Worm (Caenorhabditis elegans) whole organism, young adult: Measurements from ENCODE around the gene Y65A5A.2.

Source experiments
- B0336.3 ChIP-seq: fragments of 200-800 bp; sonication (Bioruptor generic); IDR thresholded peaks from 2 replicates; pipeline ENCODE4 v1.3.6; 2022; ENCODE audit warnings: missing genetic modification characterization, missing compliant biosample characterization
- F22D6.2 ChIP-seq: sonication (generic microtip); optimal IDR thresholded peaks from 2 replicates; lab custom pipeline; 2016; ENCODE audit warnings: mild to moderate bottlenecking, missing genetic modification characterization, missing compliant biosample characterization
- F37B4.10 ChIP-seq: fragments of 200-800 bp; sonication (Bioruptor generic); IDR thresholded peaks from 2 replicates; pipeline ENCODE4 v1.3.6; 2022; ENCODE audit warnings: missing genetic modification characterization, missing compliant biosample characterization
- F39B2.1 ChIP-seq: fragments of 200-800 bp; sonication (Bioruptor generic); IDR thresholded peaks from 2 replicates; pipeline ENCODE4 v1.3.6; 2022; ENCODE audit warnings: missing genetic modification reagents, missing genetic modification characterization, missing compliant biosample characterization
- F49E8.2 ChIP-seq: sonication (generic microtip); optimal IDR thresholded peaks from 3 replicates; lab custom pipeline; 2017; ENCODE audit warnings: missing genetic modification characterization, mild to moderate bottlenecking, missing compliant biosample characterization, antibody characterized with exemption, moderate library complexity; ENCODE audit not compliant: insufficient read depth
- F52B5.7 ChIP-seq: sonication (generic microtip); optimal IDR thresholded peaks from 2 replicates; lab custom pipeline; 2016; ENCODE audit warnings: mild to moderate bottlenecking, missing genetic modification characterization, missing compliant biosample characterization
- F55B11.4 ChIP-seq: sonication (generic microtip); optimal IDR thresholded peaks from 2 replicates; lab custom pipeline; 2016; ENCODE audit warnings: missing compliant biosample characterization, missing genetic modification characterization, borderline replicate concordance; ENCODE audit not compliant: insufficient read depth
- F57A8.1 ChIP-seq: fragments of 200-800 bp; sonication (Bioruptor generic); optimal IDR thresholded peaks from 2 replicates; lab custom pipeline; 2018; ENCODE audit warnings: mild to moderate bottlenecking, missing genetic modification characterization, moderate library complexity, missing compliant biosample characterization
- K11D2.4 ChIP-seq: fragments of 200-800 bp; sonication (Bioruptor generic); IDR thresholded peaks from 2 replicates; pipeline ENCODE4 v1.3.6; 2022; ENCODE audit warnings: missing genetic modification reagents, missing genetic modification characterization, missing compliant biosample characterization
- K12H6.12 ChIP-seq: fragments of 200-800 bp; sonication (Bioruptor generic); optimal IDR thresholded peaks from 2 replicates; lab custom pipeline; 2018; ENCODE audit warnings: mild to moderate bottlenecking, missing genetic modification characterization, missing compliant biosample characterization
- T07F8.4 ChIP-seq: sonication (generic microtip); optimal IDR thresholded peaks from 2 replicates; lab custom pipeline; 2016; ENCODE audit warnings: mild to moderate bottlenecking, missing genetic modification characterization, moderate library complexity, missing compliant biosample characterization
- T26A5.8 ChIP-seq: sonication (generic microtip); optimal IDR thresholded peaks from 2 replicates; lab custom pipeline; 2016; ENCODE audit warnings: missing genetic modification characterization, missing compliant biosample characterization
- Y53F4B.3 ChIP-seq: fragments of 200-800 bp; sonication (Bioruptor generic); IDR thresholded peaks from 2 replicates; pipeline ENCODE4 v1.3.6; 2022; ENCODE audit warnings: missing genetic modification reagents, missing genetic modification characterization, missing compliant biosample characterization
- Y67H2A.10 ChIP-seq: fragments of 200-800 bp; sonication (Bioruptor generic); conservative IDR thresholded peaks from 2 replicates; pipeline ENCODE4 v1.3.6; 2022; ENCODE audit warnings: missing genetic modification reagents, missing genetic modification characterization, missing compliant biosample characterization
- akir-1 ChIP-seq: fragments of 200-800 bp; sonication (Bioruptor generic); optimal IDR thresholded peaks from 2 replicates; lab custom pipeline; 2018; ENCODE audit warnings: mild to moderate bottlenecking, missing genetic modification characterization, moderate library complexity, missing compliant biosample characterization
- aptf-2 ChIP-seq: fragments of 200-800 bp; sonication (Bioruptor generic); conservative IDR thresholded peaks from 2 replicates; pipeline ENCODE4 v1.3.6; 2022; ENCODE audit warnings: missing genetic modification reagents, missing genetic modification characterization, missing compliant biosample characterization
- attf-3 ChIP-seq: fragments of 200-800 bp; sonication (Bioruptor generic); conservative IDR thresholded peaks from 2 replicates; pipeline ENCODE4 v1.3.6; 2022; ENCODE audit warnings: missing genetic modification reagents, missing genetic modification characterization, missing compliant biosample characterization
- bed-2 ChIP-seq: fragments of 200-800 bp; sonication (Bioruptor generic); IDR thresholded peaks from 2 replicates; pipeline ENCODE4 v1.3.6; 2022; ENCODE audit warnings: missing genetic modification reagents, missing genetic modification characterization, missing compliant biosample characterization
- ccch-3 ChIP-seq: fragments of 200-800 bp; sonication (Bioruptor generic); optimal IDR thresholded peaks from 2 replicates; lab custom pipeline; 2018; ENCODE audit warnings: mild to moderate bottlenecking, missing genetic modification characterization, missing compliant biosample characterization
- ceh-100 ChIP-seq: fragments of 200-800 bp; sonication (Bioruptor generic); IDR thresholded peaks from 2 replicates; pipeline ENCODE4 v1.3.6; 2022; ENCODE audit warnings: missing genetic modification reagents, missing genetic modification characterization, missing compliant biosample characterization
- ceh-79 ChIP-seq: sonication (generic microtip); optimal IDR thresholded peaks from 2 replicates; lab custom pipeline; 2017; ENCODE audit warnings: mild to moderate bottlenecking, missing genetic modification characterization, missing compliant biosample characterization
- ceh-91 ChIP-seq: fragments of 200-800 bp; sonication (Bioruptor generic); IDR thresholded peaks from 2 replicates; pipeline ENCODE4 v1.3.6; 2022; ENCODE audit warnings: missing genetic modification reagents, missing genetic modification characterization, missing compliant biosample characterization
- dpl-1 ChIP-seq: fragments of 150-350 bp; optimal IDR thresholded peaks from 2 replicates; lab custom pipeline; 2014; ENCODE audit warnings: missing biosample characterization, missing genetic modification reagents, missing genetic modification characterization
- ets-4 ChIP-seq: fragments of 200-800 bp; sonication (Bioruptor generic); optimal IDR thresholded peaks from 2 replicates; lab custom pipeline; 2018; ENCODE audit warnings: mild to moderate bottlenecking, missing genetic modification characterization, missing compliant biosample characterization
- him-1 ChIP-seq: sonication (generic microtip); optimal IDR thresholded peaks from 2 replicates; lab custom pipeline; 2016; ENCODE audit warnings: missing genotype, missing genetic modification reagents, missing genetic modification characterization, missing compliant biosample characterization
- lag-1 ChIP-seq: fragments of 200-800 bp; sonication (Bioruptor generic); IDR thresholded peaks from 2 replicates; pipeline ENCODE4 v1.3.6; 2022; ENCODE audit warnings: missing genetic modification reagents, missing genetic modification characterization, missing compliant biosample characterization
- let-607 ChIP-seq, 2 experiments: fragments of 200-800 bp in 1 of 2; sonication (Bioruptor generic) in 1 of 2; sonication (generic microtip) in 1 of 2; optimal IDR thresholded peaks; 2 replicates each; lab custom pipeline; 2016 to 2018; ENCODE audit warnings: mild to moderate bottlenecking in 2 of 2, missing compliant biosample characterization in 2 of 2, missing genetic modification characterization in 2 of 2, moderate library complexity in 2 of 2, missing genotype in 1 of 2
- lin-35 ChIP-seq, 3 experiments: fragments of 150-350 bp in 2 of 3; sonication (generic microtip) in 1 of 3; optimal IDR thresholded peaks; 2 replicates each; lab custom pipeline; 2014 to 2018; ENCODE audit warnings: missing biosample characterization in 3 of 3, missing genetic modification characterization in 3 of 3, missing genetic modification reagents in 3 of 3
- lin-54 ChIP-seq: fragments of 200-800 bp; sonication (Bioruptor generic); optimal IDR thresholded peaks from 2 replicates; lab custom pipeline; 2018; ENCODE audit warnings: mild to moderate bottlenecking, missing genetic modification characterization, missing compliant biosample characterization
- lir-1 ChIP-seq: fragments of 200-800 bp; sonication (Bioruptor generic); conservative IDR thresholded peaks from 2 replicates; pipeline ENCODE4 v1.3.6; 2022; ENCODE audit warnings: missing genetic modification reagents, missing genetic modification characterization, missing compliant biosample characterization
- lsl-1 ChIP-seq: fragments of 200-800 bp; sonication (Bioruptor generic); optimal IDR thresholded peaks from 2 replicates; lab custom pipeline; 2018; ENCODE audit warnings: mild to moderate bottlenecking, missing genetic modification characterization, moderate library complexity, missing compliant biosample characterization
- lsy-27 ChIP-seq: sonication (generic microtip); optimal IDR thresholded peaks from 2 replicates; lab custom pipeline; 2017; ENCODE audit warnings: missing genetic modification characterization, mild to moderate bottlenecking, missing compliant biosample characterization, antibody characterized with exemption, missing genotype, borderline replicate concordance; ENCODE audit not compliant: insufficient read depth
- madf-3 ChIP-seq: fragments of 200-800 bp; sonication (Bioruptor generic); IDR thresholded peaks from 2 replicates; pipeline ENCODE4 v1.3.6; 2022; ENCODE audit warnings: missing genetic modification reagents, missing genetic modification characterization, missing compliant biosample characterization
- mcd-1 ChIP-seq: fragments of 200-800 bp; sonication (Bioruptor generic); IDR thresholded peaks from 2 replicates; pipeline ENCODE4 v1.3.6; 2022; ENCODE audit warnings: missing genetic modification reagents, missing genetic modification characterization, missing compliant biosample characterization
- nfya-2 ChIP-seq: fragments of 200-800 bp; sonication (Bioruptor generic); IDR thresholded peaks from 2 replicates; pipeline ENCODE4 v1.3.6; 2022; ENCODE audit warnings: missing genetic modification reagents, missing genetic modification characterization, missing compliant biosample characterization
- nhr-120 ChIP-seq: fragments of 200-800 bp; sonication (Bioruptor generic); IDR thresholded peaks from 2 replicates; pipeline ENCODE4 v1.3.6; 2022; ENCODE audit warnings: missing genetic modification characterization, missing compliant biosample characterization
- nhr-179 ChIP-seq: sonication (generic microtip); optimal IDR thresholded peaks from 2 replicates; lab custom pipeline; 2016; ENCODE audit warnings: mild to moderate bottlenecking, missing genetic modification characterization, missing compliant biosample characterization
- pbrm-1 ChIP-seq: fragments of 200-800 bp; sonication (Bioruptor generic); IDR thresholded peaks from 2 replicates; pipeline ENCODE4 v1.3.6; 2022; ENCODE audit warnings: missing genetic modification reagents, missing genetic modification characterization, missing compliant biosample characterization
- pha-4 ChIP-seq: fragments of 150-350 bp; sonication (generic microtip); optimal IDR thresholded peaks from 2 replicates; lab custom pipeline; 2014; ENCODE audit warnings: missing biosample characterization, missing genetic modification reagents, missing genetic modification characterization
- rcor-1 ChIP-seq: fragments of 200-800 bp; sonication (Bioruptor generic); IDR thresholded peaks from 2 replicates; pipeline ENCODE4 v1.3.6; 2022; ENCODE audit warnings: missing genetic modification reagents, missing genetic modification characterization, missing compliant biosample characterization
- snpc-1.1 ChIP-seq: sonication (generic microtip); optimal IDR thresholded peaks from 2 replicates; lab custom pipeline; 2017; ENCODE audit warnings: missing genetic modification characterization, mild to moderate bottlenecking, missing compliant biosample characterization, antibody characterized with exemption, moderate library complexity, missing genotype, missing genetic modification reagents; ENCODE audit not compliant: insufficient read depth
- snpc-4 ChIP-seq, 5 experiments: fragments of 150-350 bp in 1 of 5; sonication (generic microtip) in 4 of 5; optimal IDR thresholded peaks; 2 replicates each; lab custom pipeline; 2014 to 2018; ENCODE audit warnings: missing genetic modification characterization in 5 of 5, missing biosample characterization in 3 of 5, antibody characterized with exemption in 2 of 5, mild to moderate bottlenecking in 2 of 5, missing compliant biosample characterization in 2 of 5, missing genotype in 2 of 5, moderate library complexity in 2 of 5, missing genetic modification reagents in 1 of 5
- somi-1 ChIP-seq: fragments of 200-800 bp; sonication (Bioruptor generic); optimal IDR thresholded peaks from 2 replicates; lab custom pipeline; 2018; ENCODE audit warnings: mild to moderate bottlenecking, missing genetic modification characterization, missing compliant biosample characterization
- unc-130 ChIP-seq: sonication (generic microtip); optimal IDR thresholded peaks from 2 replicates; lab custom pipeline; 2016; ENCODE audit warnings: missing genetic modification reagents, missing genetic modification characterization, missing compliant biosample characterization
- zim-3 ChIP-seq: sonication (generic microtip); optimal IDR thresholded peaks from 2 replicates; lab custom pipeline; 2017; ENCODE audit warnings: mild to moderate bottlenecking, missing genetic modification characterization, moderate library complexity, missing compliant biosample characterization
- ztf-25 ChIP-seq: fragments of 200-800 bp; sonication (Bioruptor generic); IDR thresholded peaks from 2 replicates; pipeline ENCODE4 v1.3.6; 2022; ENCODE audit warnings: missing genetic modification reagents, missing genetic modification characterization, missing compliant biosample characterization
- ztf-6 ChIP-seq: fragments of 200-800 bp; sonication (Bioruptor generic); IDR thresholded peaks from 2 replicates; pipeline ENCODE4 v1.3.6; 2022; ENCODE audit warnings: missing genetic modification reagents, missing genetic modification characterization, missing compliant biosample characterization

Gene Y65A5A.2

DNA sequence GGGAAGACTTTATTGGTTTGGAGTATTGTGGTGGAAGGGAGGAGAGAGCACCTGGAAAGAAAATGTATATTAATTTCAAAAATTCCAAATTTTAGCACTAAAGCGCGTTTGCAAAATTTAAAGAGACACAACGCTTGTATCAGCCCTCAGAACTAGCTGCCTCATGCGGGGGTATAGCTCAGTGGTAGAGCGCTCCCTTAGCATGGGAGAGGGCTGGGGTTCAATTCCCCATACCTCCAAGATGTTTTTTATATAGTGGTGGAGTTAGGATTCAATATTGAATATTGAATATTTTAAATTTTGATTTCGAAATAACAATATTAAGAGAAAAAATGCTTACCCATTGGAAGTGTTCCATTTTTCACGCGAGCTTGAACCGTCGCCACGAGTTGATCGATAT is 12.8 kb upstream of the Y65A5A.2 start (continued):
- TF ChIP-seq Y53F4B.3 (GFP tag; lab: Robert Waterston, UW) (0 out of 2 replicates have a peak, but pooled peaks have one; percentile 41), B0336.3 (GFP tag; lab: Robert Waterston, UW) (no peak), unc-130 (GFP tag; lab: Kevin White, UChicago) (no peak), lag-1 (GFP tag; lab: Robert Waterston, UW) (no peak), somi-1 (GFP tag; lab: Kevin White, UChicago) (no peak), let-607 (tag; optimal IDR thresholded peaks at IDR 0.05; lab: Kevin White, UChicago) (peak in 1 of 2 experiments; percentile 11), bed-2 (GFP tag; lab: Robert Waterston, UW) (no peak), dpl-1 (no peak), him-1 (tag; lab: Kevin White, UChicago) (no peak), aptf-2 (GFP tag; lab: Robert Waterston, UW) (no peak), nfya-2 (GFP tag; lab: Robert Waterston, UW) (no peak), ceh-91 (GFP tag; lab: Robert Waterston, UW) (no peak), F37B4.10 (GFP tag; lab: Robert Waterston, UW) (no peak), F49E8.2 (tag; lab: Kevin White, UChicago) (peak; percentile 67), T26A5.8 (peak; percentile 31), lin-54 (GFP tag; lab: Kevin White, UChicago) (peak; percentile 55), snpc-1.1 (peak; percentile 38), T07F8.4 (tag; lab: Kevin White, UChicago) (peak; percentile 57), lsy-27 (tag; lab: Kevin White, UChicago) (no peak), attf-3 (GFP tag; lab: Robert Waterston, UW) (no peak), madf-3 (GFP tag; lab: Robert Waterston, UW) (no peak), ztf-25 (GFP tag; lab: Robert Waterston, UW) (0 out of 2 replicates have a peak, but pooled peaks have one; percentile 61), K11D2.4 (GFP tag; lab: Robert Waterston, UW) (no peak), ccch-3 (GFP tag; lab: Kevin White, UChicago) (no peak), Y67H2A.10 (GFP tag; lab: Robert Waterston, UW) (no peak), nhr-179 (tag; lab: Kevin White, UChicago) (peak; percentile 56), pha-4 (tag; lab: Kevin White, UChicago) (no peak), akir-1 (GFP tag; lab: Kevin White, UChicago) (no peak), ets-4 (GFP tag; lab: Kevin White, UChicago) (no peak), F55B11.4 (tag; lab: Kevin White, UChicago) (no peak), ceh-79 (tag; lab: Kevin White, UChicago) (peak; percentile 66), zim-3 (peak; percentile 26), F39B2.1 (no peak), nhr-120 (GFP tag; lab: Robert Waterston, UW) (no peak), mcd-1 (GFP tag; lab: Robert Waterston, UW) (peak; percentile 69), ceh-100 (GFP tag; lab: Robert Waterston, UW) (peak; percentile 68), snpc-4 (GFP tag; optimal IDR thresholded peaks at IDR 0.05; lab: Kevin White, UChicago) (peak; percentile 86), snpc-4 (tag; optimal IDR thresholded peaks at IDR 0.05; lab: Kevin White, UChicago) (peak; percentile 50 to 95 (median 92)), F52B5.7 (peak; percentile 64), ztf-6 (GFP tag; lab: Robert Waterston, UW) (no peak), lir-1 (GFP tag; lab: Robert Waterston, UW) (no peak), pbrm-1 (GFP tag; lab: Robert Waterston, UW) (peak; percentile 71), K12H6.12 (tag; lab: Kevin White, UChicago) (peak; percentile 7), F57A8.1 (GFP tag; lab: Kevin White, UChicago) (no peak), lsl-1 (GFP tag; lab: Kevin White, UChicago) (no peak), rcor-1 (peak; percentile 62), F22D6.2 (tag; lab: Kevin White, UChicago) (no peak), lin-35 (GFP tag; optimal IDR thresholded peaks at IDR 0.05; lab: Kevin White, UChicago) (peak in 1 of 3 experiments; percentile 32)
